Worm (Caenorhabditis elegans) whole organism, L3 larva: Measurements from ENCODE around the gene srr-9.

Experiments
- ama-1 ChIP-seq: fragments of 150-350 bp; optimal IDR thresholded peaks from 2 replicates; lab custom pipeline; 2018
- ceh-82 ChIP-seq: fragments of 150-350 bp; optimal IDR thresholded peaks from 2 replicates; lab custom pipeline; 2014; ENCODE audit warnings: missing biosample characterization, missing genetic modification characterization
- elt-1 ChIP-seq: fragments of 150-350 bp; optimal IDR thresholded peaks from 2 replicates; lab custom pipeline; 2014; ENCODE audit warnings: missing biosample characterization, missing genetic modification characterization
- elt-3 ChIP-seq, 3 experiments: fragments of 150-350 bp in 1 of 3; sonication (generic microtip) in 2 of 3; optimal IDR thresholded peaks; 2 replicates in 2 of 3; 4 replicates in 1 of 3; lab custom pipeline; 2014 to 2017; ENCODE audit warnings: missing biosample characterization in 3 of 3, missing genetic modification characterization in 3 of 3
- eor-1 ChIP-seq, 2 experiments: fragments of 150-350 bp; optimal IDR thresholded peaks; 2 replicates each; lab custom pipeline; 2014 to 2018; ENCODE audit warnings: missing biosample characterization in 2 of 2, missing genetic modification characterization in 2 of 2
- fos-1 ChIP-seq: fragments of 150-350 bp; optimal IDR thresholded peaks from 2 replicates; lab custom pipeline; 2014; ENCODE audit warnings: missing biosample characterization, missing genetic modification characterization
- jun-1 ChIP-seq: fragments of 150-350 bp; optimal IDR thresholded peaks from 2 replicates; lab custom pipeline; 2014; ENCODE audit warnings: missing biosample characterization, missing genetic modification reagents, missing genetic modification characterization
- mdl-1 ChIP-seq: fragments of 150-350 bp; optimal IDR thresholded peaks from 2 replicates; lab custom pipeline; 2014; ENCODE audit warnings: missing biosample characterization, missing genetic modification characterization
- nfya-1 ChIP-seq: sonication (generic microtip); optimal IDR thresholded peaks from 2 replicates; lab custom pipeline; 2017; ENCODE audit warnings: missing genetic modification characterization, mild to moderate bottlenecking, missing compliant biosample characterization, antibody characterized with exemption, moderate library complexity; ENCODE audit not compliant: insufficient read depth
- nhr-11 ChIP-seq: fragments of 150-350 bp; optimal IDR thresholded peaks from 2 replicates; lab custom pipeline; 2014; ENCODE audit warnings: missing biosample characterization, missing genetic modification characterization
- nhr-28 ChIP-seq: fragments of 150-350 bp; optimal IDR thresholded peaks from 2 replicates; lab custom pipeline; 2014; ENCODE audit warnings: missing biosample characterization, missing genetic modification characterization
- nhr-43 ChIP-seq: sonication (generic microtip); optimal IDR thresholded peaks from 2 replicates; lab custom pipeline; 2016; ENCODE audit warnings: mild to moderate bottlenecking, missing genetic modification characterization, missing compliant biosample characterization; ENCODE audit not compliant: poor library complexity, severe bottlenecking
- tbx-2 ChIP-seq: sonication (generic microtip); optimal IDR thresholded peaks from 2 replicates; lab custom pipeline; 2016; ENCODE audit warnings: mild to moderate bottlenecking, missing genetic modification characterization, missing compliant biosample characterization

DNA sequence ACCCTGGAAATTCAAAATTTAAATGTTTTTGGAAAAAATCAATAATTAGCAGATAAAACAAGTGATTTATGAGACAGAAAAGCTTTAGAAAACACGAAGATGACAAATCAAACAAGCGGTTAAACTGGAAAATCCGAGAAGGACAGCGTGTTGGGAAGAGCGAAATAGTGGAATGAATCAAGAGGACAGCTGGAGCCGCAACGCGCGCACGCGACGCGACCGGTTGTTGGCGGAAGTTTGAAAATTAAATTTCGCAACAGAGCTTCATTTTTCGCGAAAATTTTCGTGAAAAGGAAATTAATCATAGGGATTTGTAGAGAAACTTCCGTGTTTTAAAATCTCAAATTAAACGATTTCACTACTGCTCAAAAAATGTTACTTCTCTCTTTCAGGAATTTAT, 2.9 kb upstream of the srr-9 start, which contains the start of gene clic-1:
- no peak for TF ChIP-seq ceh-82 (tag; lab: Kevin White, UChicago)
- TF ChIP-seq nhr-43 (tag; lab: Kevin White, UChicago), result no peak
- no peak for TF ChIP-seq jun-1
- TF ChIP-seq elt-3 (tag; optimal IDR thresholded peaks at IDR 0.05; lab: Kevin White, UChicago), result no peak
- peak; percentile 28 for TF ChIP-seq ama-1 (lab: Kevin White, UChicago)
- no peak for TF ChIP-seq elt-1 (tag; lab: Kevin White, UChicago)
- no peak for TF ChIP-seq nhr-28 (tag; lab: Kevin White, UChicago)
- TF ChIP-seq fos-1 (tag; lab: Kevin White, UChicago), result no peak
- peak; percentile 76 for TF ChIP-seq nfya-1 (tag; lab: Kevin White, UChicago)
- TF ChIP-seq eor-1 (tag; optimal IDR thresholded peaks at IDR 0.05; lab: Kevin White, UChicago), result no peak
- no peak for TF ChIP-seq tbx-2 (tag; lab: Kevin White, UChicago)
- TF ChIP-seq nhr-11 (tag; lab: Kevin White, UChicago), result no peak
- no peak for TF ChIP-seq mdl-1 (tag; lab: Kevin White, UChicago)
